Fruit fly (Drosophila melanogaster): ENCODE data around the gene Ktl.

Ktl gene

DNA sequence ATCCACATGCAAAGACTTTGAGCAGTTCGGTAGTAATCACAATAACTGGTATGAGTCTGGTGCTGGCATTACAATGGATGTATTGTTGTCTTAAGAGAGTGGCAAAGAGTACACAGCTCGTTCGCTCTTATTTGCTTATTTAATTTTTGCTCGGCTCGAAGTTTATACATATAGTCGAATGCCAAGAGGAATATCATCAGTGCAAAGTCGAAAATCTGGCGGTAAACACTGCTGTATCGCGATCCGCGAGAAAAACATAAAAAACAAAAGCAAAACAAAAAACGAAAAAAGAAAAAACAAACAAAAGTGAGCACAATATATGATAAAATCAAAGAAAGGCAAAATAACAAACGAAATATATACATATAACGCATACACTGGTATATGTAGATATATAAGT is 17.0 kb upstream of the Ktl start, which contains the start of gene hdly (continued):
- TF ChIP-seq CG1602 (GFP tag; optimal IDR thresholded peaks at IDR 0.05) (no peak), Chrac-16 (GFP tag; optimal IDR thresholded peaks at IDR 0.05) (no peak), otp (GFP tag; IDR thresholded peaks at IDR 0.05) (no peak), btn (GFP tag; optimal IDR thresholded peaks at IDR 0.05) (no peak), CrebB (tag; optimal IDR thresholded peaks at IDR 0.05) (peak; percentile 45), Stat92E (GFP tag; optimal IDR thresholded peaks at IDR 0.05) (peak in 1 of 3 experiments; percentile 32), CG3281 (GFP tag; optimal IDR thresholded peaks at IDR 0.05) (peak; percentile 21), wdn (GFP tag; IDR thresholded peaks at IDR 0.05) (no peak), en (GFP tag; optimal IDR thresholded peaks at IDR 0.05) (no peak), D19B (GFP tag; optimal IDR thresholded peaks at IDR 0.05) (no peak), CG6272 (GFP tag; IDR thresholded peaks at IDR 0.05) (no peak), CG18764 (GFP tag; optimal IDR thresholded peaks at IDR 0.05) (no peak), CG12744 (GFP tag; optimal IDR thresholded peaks at IDR 0.05) (no peak), disco-r (GFP tag; optimal IDR thresholded peaks at IDR 0.05) (no peak), H2.0 (GFP tag; IDR thresholded peaks at IDR 0.05) (no peak), CG11456 (GFP tag; IDR thresholded peaks at IDR 0.05) (no peak), Hr3 (GFP tag; optimal IDR thresholded peaks at IDR 0.05) (no peak), CG11723 (GFP tag; optimal IDR thresholded peaks at IDR 0.05) (no peak), CG5953 (GFP tag; IDR thresholded peaks at IDR 0.05) (no peak), lbe (GFP tag; optimal IDR thresholded peaks at IDR 0.05) (peak; percentile 92)

DNA sequence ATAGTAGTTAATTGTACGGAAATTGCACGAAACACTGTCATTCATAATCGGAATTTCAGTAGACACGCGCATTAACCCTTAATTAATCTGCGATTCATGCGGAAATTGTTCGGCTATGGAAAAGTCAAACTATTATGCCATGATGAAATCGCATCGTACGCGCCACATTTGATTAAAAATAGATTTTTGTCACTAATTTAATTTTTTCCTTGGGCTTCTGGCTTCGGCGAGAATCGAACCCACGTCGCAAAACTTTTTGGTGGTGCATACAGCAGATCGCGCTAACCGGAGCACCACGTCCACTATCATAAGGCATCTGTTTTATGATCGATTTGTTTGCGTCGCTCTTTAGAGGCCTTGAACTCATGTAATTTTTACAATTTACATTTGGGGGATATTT is 15.6 kb upstream of the Ktl start:
- TF ChIP-seq CG2116 (GFP tag; optimal IDR thresholded peaks at IDR 0.05) (no peak), H15 (GFP tag; IDR thresholded peaks at IDR 0.05) (no peak), ci (GFP tag; IDR thresholded peaks at IDR 0.05) (peak; percentile 53; the same call in 2 of the 3 replicates), CTCF (GFP tag; optimal IDR thresholded peaks at IDR 0.05) (peak; percentile 15), CG3995 (GFP tag; optimal IDR thresholded peaks at IDR 0.05) (no peak), CG7928 (GFP tag; optimal IDR thresholded peaks at IDR 0.05) (no peak), CG6272 (GFP tag; IDR thresholded peaks at IDR 0.05) (no peak), twi (tag; optimal IDR thresholded peaks at IDR 0.05) (no peak), CG6254 (GFP tag; optimal IDR thresholded peaks at IDR 0.05) (no peak), gsb (GFP tag; IDR thresholded peaks at IDR 0.05) (no peak), CG4404 (GFP tag; IDR thresholded peaks at IDR 0.05) (no peak), Abd-B (GFP tag; optimal IDR thresholded peaks at IDR 0.05) (no peak), ssp (GFP tag; IDR thresholded peaks at IDR 0.05) (no peak), Side (GFP tag; optimal IDR thresholded peaks at IDR 0.05) (no peak), nau (GFP tag; optimal IDR thresholded peaks at IDR 0.05) (no peak), Oaz (GFP tag; IDR thresholded peaks at IDR 0.05) (no peak), fu2 (GFP tag; optimal IDR thresholded peaks at IDR 0.05) (no peak), CG9797 (GFP tag; optimal IDR thresholded peaks at IDR 0.05) (no peak), row (GFP tag; IDR thresholded peaks at IDR 0.05) (no peak), wdn (GFP tag; IDR thresholded peaks at IDR 0.05) (no peak), CG8281 (tag; optimal IDR thresholded peaks at IDR 0.05) (no peak), CG13296 (GFP tag; optimal IDR thresholded peaks at IDR 0.05) (no peak), amos (GFP tag; IDR thresholded peaks at IDR 0.05; ENCODE audit: partially characterized antibody) (peak; percentile 70), CG14441 (GFP tag; IDR thresholded peaks at IDR 0.05) (no peak), CG6854 (GFP tag; optimal IDR thresholded peaks at IDR 0.05) (no peak), gsb-n (tag; optimal IDR thresholded peaks at IDR 0.05) (no peak), chinmo (GFP tag; IDR thresholded peaks at IDR 0.05; ENCODE audit: partially characterized antibody) (peak; percentile 76; the same call in 2 of the 4 replicates), CG17186 (GFP tag; optimal IDR thresholded peaks at IDR 0.05) (no peak), CG7963 (GFP tag; IDR thresholded peaks at IDR 0.05; ENCODE audit: partially characterized antibody) (peak; percentile 75), ro (GFP tag; IDR thresholded peaks at IDR 0.05) (no peak), aop (GFP tag; IDR thresholded peaks at IDR 0.05) (no peak), sens-2 (GFP tag; IDR thresholded peaks at IDR 0.05) (no peak), sqz (GFP tag; optimal IDR thresholded peaks at IDR 0.05) (no peak), Doc3 (GFP tag; IDR thresholded peaks at IDR 0.05; ENCODE audit: partially characterized antibody) (no peak), CG13624 (GFP tag; optimal IDR thresholded peaks at IDR 0.05) (no peak)
